Fruit fly (Drosophila melanogaster): ENCODE data around the gene CG7920.

CG7920 gene

DNA sequence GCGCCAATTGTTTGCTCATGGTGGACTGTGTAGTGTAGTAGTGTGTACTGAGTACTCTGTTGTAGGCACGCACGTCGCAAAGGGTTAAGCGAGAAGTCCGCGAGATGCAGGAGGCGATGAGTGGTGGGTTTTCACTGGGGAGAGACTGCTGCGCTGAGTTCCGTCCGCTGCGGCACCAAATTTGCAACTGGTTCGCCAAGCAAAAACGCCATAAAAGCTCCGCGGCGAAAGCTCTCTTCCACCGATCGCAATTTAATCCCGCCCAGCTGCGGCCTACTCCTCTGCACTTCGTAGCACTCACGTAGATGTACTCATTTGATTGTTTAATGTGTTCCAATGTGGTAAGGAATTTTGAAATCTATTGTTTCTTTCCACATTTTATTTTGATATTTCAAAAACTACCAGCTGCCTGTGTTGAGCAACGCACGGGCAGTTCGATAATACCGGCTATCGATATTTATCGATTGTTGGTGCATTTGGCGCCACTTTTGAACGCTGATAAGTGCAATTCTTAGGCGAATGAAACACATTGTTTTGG, at the start of gene CG7920 (continued):
- TF ChIP-seq NC2β (GFP tag; optimal IDR thresholded peaks at IDR 0.05): no peak
- no peak for TF ChIP-seq CG31365 (tag; optimal IDR thresholded peaks at IDR 0.05)
- no peak for TF ChIP-seq Vsx1 (GFP tag; optimal IDR thresholded peaks at IDR 0.05)
- TF ChIP-seq CG12942 (GFP tag; optimal IDR thresholded peaks at IDR 0.05): peak; percentile 18
- TF ChIP-seq phol (tag; optimal IDR thresholded peaks at IDR 0.05): peak; percentile 56
- no peak for TF ChIP-seq CG15601 (tag; optimal IDR thresholded peaks at IDR 0.05)
- no peak for TF ChIP-seq Atf6 (GFP tag; IDR thresholded peaks at IDR 0.05)
- TF ChIP-seq Myb (GFP tag; optimal IDR thresholded peaks at IDR 0.05): peak; percentile 79
- TF ChIP-seq mirr (GFP tag; optimal IDR thresholded peaks at IDR 0.05): peak; percentile 1
- TF ChIP-seq CG3281 (GFP tag; optimal IDR thresholded peaks at IDR 0.05): peak; percentile 46
- TF ChIP-seq crp (GFP tag; optimal IDR thresholded peaks at IDR 0.05): peak in 1 of 2 experiments; percentile 55
- peak; percentile 48 for TF ChIP-seq ems (GFP tag; optimal IDR thresholded peaks at IDR 0.05)
- TF ChIP-seq chinmo (GFP tag; IDR thresholded peaks at IDR 0.05; ENCODE audit: partially characterized antibody): peak; percentile 76; the same call in 2 of the 4 replicates
- peak; percentile 25 for TF ChIP-seq NfI (GFP tag; optimal IDR thresholded peaks at IDR 0.05)
- TF ChIP-seq hth (optimal IDR thresholded peaks at IDR 0.05): no peak
- no peak for TF ChIP-seq sens (GFP tag)
- TF ChIP-seq hkb (optimal IDR thresholded peaks at IDR 0.05): no peak
- TF ChIP-seq hkb (GFP tag; IDR thresholded peaks at IDR 0.05): peak; percentile 33
- TF ChIP-seq Xrp1 (GFP tag; IDR thresholded peaks at IDR 0.05): no peak
- peak; percentile 8 for TF ChIP-seq her (GFP tag; optimal IDR thresholded peaks at IDR 0.05)
- TF ChIP-seq Opbp (GFP tag; IDR thresholded peaks at IDR 0.05; ENCODE audit: partially characterized antibody): peak; percentile 75
- TF ChIP-seq Oaz (GFP tag; IDR thresholded peaks at IDR 0.05): no peak
- TF ChIP-seq bowl (GFP tag; IDR thresholded peaks at IDR 0.05): no peak
- peak; percentile 59 for TF ChIP-seq CG13894 (tag; optimal IDR thresholded peaks at IDR 0.05)
- TF ChIP-seq eyg (GFP tag; optimal IDR thresholded peaks at IDR 0.05): peak; percentile 34
- no peak for TF ChIP-seq CG10209 (GFP tag; optimal IDR thresholded peaks at IDR 0.05)
- no peak for TF ChIP-seq CG4360 (GFP tag; IDR thresholded peaks at IDR 0.05)
- no peak for TF ChIP-seq Poxn (GFP tag; IDR thresholded peaks at IDR 0.05)
- no peak for TF ChIP-seq CG1647 (GFP tag; optimal IDR thresholded peaks at IDR 0.05)
- TF ChIP-seq CG4707 (GFP tag; optimal IDR thresholded peaks at IDR 0.05): no peak
- TF ChIP-seq CG12659 (GFP tag; optimal IDR thresholded peaks at IDR 0.05): peak; percentile 64
- peak; percentile 55 for TF ChIP-seq lbe (GFP tag; optimal IDR thresholded peaks at IDR 0.05)
- 0 out of 3 replicates have a peak, but pooled peaks have one; percentile 53 for TF ChIP-seq z (GFP tag; IDR thresholded peaks at IDR 0.05)
- peak; percentile 23 for TF ChIP-seq CG7556 (GFP tag; optimal IDR thresholded peaks at IDR 0.05)
- TF ChIP-seq Ssrp (tag; optimal IDR thresholded peaks at IDR 0.05): no peak
- peak in 1 of 2 experiments; percentile 10 for TF ChIP-seq Pdp1 (GFP tag; optimal IDR thresholded peaks at IDR 0.05)
- peak; percentile 12 for TF ChIP-seq nau (GFP tag; optimal IDR thresholded peaks at IDR 0.05)
- TF ChIP-seq CG14710 (tag; optimal IDR thresholded peaks at IDR 0.05): peak; percentile 39
- peak; percentile 8 for TF ChIP-seq unpg (GFP tag; optimal IDR thresholded peaks at IDR 0.05)
- TF ChIP-seq CG7839 (tag; optimal IDR thresholded peaks at IDR 0.05): no peak
- TF ChIP-seq CG32772 (GFP tag; IDR thresholded peaks at IDR 0.05): no peak
- TF ChIP-seq trem (tag; optimal IDR thresholded peaks at IDR 0.05): peak; percentile 60
- no peak for TF ChIP-seq CG3407 (GFP tag; optimal IDR thresholded peaks at IDR 0.05)
- peak; percentile 29 for TF ChIP-seq Bteb2 (GFP tag; optimal IDR thresholded peaks at IDR 0.05)
- peak; percentile 76 for TF ChIP-seq knrl (GFP tag; IDR thresholded peaks at IDR 0.05; ENCODE audit: partially characterized antibody)
- TF ChIP-seq Hr78 (GFP tag; optimal IDR thresholded peaks at IDR 0.05): no peak
- 0 out of 2 replicates have a peak, but pooled peaks have one; percentile 8 for TF ChIP-seq Ptx1 (GFP tag; IDR thresholded peaks at IDR 0.05)
- TF ChIP-seq trh (GFP tag; optimal IDR thresholded peaks at IDR 0.05): no peak
- no peak for TF ChIP-seq Asciz (GFP tag; optimal IDR thresholded peaks at IDR 0.05)
- TF ChIP-seq Max (GFP tag; optimal IDR thresholded peaks at IDR 0.05): no peak
